Fruit fly (Drosophila melanogaster) whole organism, wandering third instar larva: Measurements from ENCODE around the gene dmrt11E.
A peak's percentile ranks its signal among the peaks of the same experiment; 100 is the strongest.

Experiments used
- GATAd ChIP-seq: sonication (Bioruptor generic); optimal IDR thresholded peaks from 2 replicates; lab custom pipeline; 2016; ENCODE audit warnings: missing biosample characterization, missing genetic modification characterization
- Hnf4 ChIP-seq: fragments of 200-800 bp; sonication (Bioruptor generic); optimal IDR thresholded peaks from 2 replicates; lab custom pipeline; 2016; ENCODE audit warnings: missing biosample characterization, mild to moderate bottlenecking, missing genetic modification characterization
- br ChIP-seq: fragments of 200-800 bp; sonication (Bioruptor generic); optimal IDR thresholded peaks from 2 replicates; lab custom pipeline; 2016; ENCODE audit warnings: missing biosample characterization, missing genetic modification characterization
- dl ChIP-seq, 2 experiments: fragments of 175-275, 200-275 bp in 1 of 2; fragments of 200-275 bp in 1 of 2; sonication (Bioruptor generic); optimal IDR thresholded peaks; lab custom pipeline; 2018; ENCODE audit warnings: mild to moderate bottlenecking in 2 of 2, missing biosample characterization in 2 of 2, missing genetic modification characterization in 2 of 2, moderate library complexity in 2 of 2; ENCODE audit not compliant: partially characterized antibody in 2 of 2, insufficient read depth in 1 of 2
- foxo ChIP-seq, 2 experiments: fragments of 200-800 bp; sonication (Bioruptor generic); optimal IDR thresholded peaks; 2 replicates in 1 of 2; 3 replicates in 1 of 2; lab custom pipeline; 2016 to 2017; ENCODE audit warnings: missing biosample characterization in 2 of 2, missing genetic modification characterization in 2 of 2
- fru ChIP-seq: fragments of 200-800 bp; sonication (Bioruptor generic); optimal IDR thresholded peaks from 3 replicates; lab custom pipeline; 2016; ENCODE audit warnings: missing biosample characterization, mild to moderate bottlenecking, missing genetic modification characterization
- h ChIP-seq: fragments of 200-800 bp; sonication (Bioruptor generic); optimal IDR thresholded peaks from 3 replicates; lab custom pipeline; 2016; ENCODE audit warnings: missing biosample characterization, mild to moderate bottlenecking, missing genetic modification characterization
- rgr ChIP-seq: fragments of 200-800 bp; sonication (Bioruptor generic); optimal IDR thresholded peaks from 3 replicates; lab custom pipeline; 2016; ENCODE audit warnings: missing biosample characterization, mild to moderate bottlenecking, missing genetic modification characterization
- tai ChIP-seq: sonication (Bioruptor generic); optimal IDR thresholded peaks from 2 replicates; lab custom pipeline; 2016; ENCODE audit warnings: missing biosample characterization, missing genetic modification characterization
- usp ChIP-seq: fragments of >200 bp; optimal IDR thresholded peaks from 2 replicates; lab custom pipeline; 2017; ENCODE audit warnings: missing biosample characterization, missing genetic modification characterization
- woc ChIP-seq: sonication (Bioruptor generic); optimal IDR thresholded peaks from 2 replicates; lab custom pipeline; 2016; ENCODE audit warnings: missing biosample characterization, mild to moderate bottlenecking, missing genetic modification characterization

- TF ChIP-seq woc (GFP tag; lab: Kevin White, UChicago) (no peak), tai (GFP tag; lab: Kevin White, UChicago) (no peak), GATAd (GFP tag; lab: Kevin White, UChicago) (no peak), usp (GFP tag; lab: Kevin White, UChicago) (no peak), h (GFP tag; lab: Kevin White, UChicago) (peak; percentile 42), fru (GFP tag; lab: Kevin White, UChicago) (peak; percentile 42), dl (GFP tag; optimal IDR thresholded peaks at IDR 0.05; lab: Kevin White, UChicago; ENCODE audit: insufficient read depth in 1 of 2, partially characterized antibody in 2 of 2) (no peak), Hnf4 (GFP tag; lab: Kevin White, UChicago) (peak; percentile 14), foxo (GFP tag; optimal IDR thresholded peaks at IDR 0.05; lab: Kevin White, UChicago) (peak in 1 of 2 experiments; percentile 44), rgr (GFP tag; lab: Kevin White, UChicago) (peak; percentile 17), br (GFP tag; lab: Kevin White, UChicago) (peak; percentile 17)
These were observed 38.4 kb upstream of the dmrt11E start, which contains the start of gene Prx2 for dm6 chrX:13329572-13330046.
